Fruit fly (Drosophila melanogaster): ENCODE data around the gene ninaA.

ninaA gene

dm6 chr2L:869497-870040, 7.5 kb upstream of the ninaA start, which contains the start of gene dbe:
dbe (minus strand) TSS chr2L:869857.
- peak; percentile 9 for TF ChIP-seq lilli (GFP tag; optimal IDR thresholded peaks at IDR 0.05)
- TF ChIP-seq CG12744 (GFP tag; optimal IDR thresholded peaks at IDR 0.05): no peak
- TF ChIP-seq CG11093 (GFP tag; IDR thresholded peaks at IDR 0.05): no peak
- TF ChIP-seq CG30403 (GFP tag; optimal IDR thresholded peaks at IDR 0.05): peak; percentile 22
- TF ChIP-seq Dll (GFP tag; IDR thresholded peaks at IDR 0.05; ENCODE audit: partially characterized antibody): 0 out of 4 replicates have a peak, but pooled peaks have one; percentile 27
- no peak for TF ChIP-seq CG12071 (GFP tag; optimal IDR thresholded peaks at IDR 0.05)
- TF ChIP-seq CG12659 (GFP tag; optimal IDR thresholded peaks at IDR 0.05): peak; percentile 22
- TF ChIP-seq Fer3 (tag; optimal IDR thresholded peaks at IDR 0.05): peak; percentile 10
- peak; percentile 75 for TF ChIP-seq Med (GFP tag)
- TF ChIP-seq CG4707 (GFP tag; optimal IDR thresholded peaks at IDR 0.05): no peak
- peak; percentile 37 for TF ChIP-seq grau (tag; optimal IDR thresholded peaks at IDR 0.05)
- TF ChIP-seq trem (tag; optimal IDR thresholded peaks at IDR 0.05): peak; percentile 8
- TF ChIP-seq cato (GFP tag; optimal IDR thresholded peaks at IDR 0.05; ENCODE audit: borderline replicate concordance): no peak
- TF ChIP-seq CG9817 (tag; optimal IDR thresholded peaks at IDR 0.05): peak; percentile 26
- peak; percentile 37 for TF ChIP-seq pzg (GFP tag; optimal IDR thresholded peaks at IDR 0.05)
- peak; percentile 57 for TF ChIP-seq row (GFP tag; IDR thresholded peaks at IDR 0.05)
- TF ChIP-seq CG34422 (GFP tag; IDR thresholded peaks at IDR 0.05): 0 out of 3 replicates have a peak, but pooled peaks have one; percentile 30
- no peak for TF ChIP-seq prd (optimal IDR thresholded peaks at IDR 0.05)
- 0 out of 3 replicates have a peak, but pooled peaks have one; percentile 23 for TF ChIP-seq prd (GFP tag; IDR thresholded peaks at IDR 0.05)
- TF ChIP-seq NK7.1 (GFP tag; optimal IDR thresholded peaks at IDR 0.05): no peak
- peak; percentile 13 for TF ChIP-seq HmgZ (tag; optimal IDR thresholded peaks at IDR 0.05)
- peak in 1 of 3 experiments; percentile 3 for TF ChIP-seq lola (GFP tag; optimal IDR thresholded peaks at IDR 0.05)
- peak; percentile 9 for TF ChIP-seq BEAF-32 (GFP tag; optimal IDR thresholded peaks at IDR 0.05)
- TF ChIP-seq tin (GFP tag; optimal IDR thresholded peaks at IDR 0.05): no peak
- TF ChIP-seq CG2120 (GFP tag; optimal IDR thresholded peaks at IDR 0.05): peak; percentile 22
- TF ChIP-seq CG13424 (tag; optimal IDR thresholded peaks at IDR 0.05): peak; percentile 48
- TF ChIP-seq phol (tag; optimal IDR thresholded peaks at IDR 0.05): peak; percentile 8
- peak; percentile 16 for TF ChIP-seq CG2712 (tag; optimal IDR thresholded peaks at IDR 0.05)
- peak; percentile 33 for TF ChIP-seq CG3847 (GFP tag; IDR thresholded peaks at IDR 0.05)
- TF ChIP-seq CG9932 (GFP tag; IDR thresholded peaks at IDR 0.05): peak; percentile 58
- TF ChIP-seq dmrt99B (tag; optimal IDR thresholded peaks at IDR 0.05): peak; percentile 20
- peak; percentile 46 for TF ChIP-seq sug (tag; optimal IDR thresholded peaks at IDR 0.05)
- no peak for TF ChIP-seq ase (GFP tag; IDR thresholded peaks at IDR 0.05)
- peak; percentile 15 for TF ChIP-seq CG18262 (tag; optimal IDR thresholded peaks at IDR 0.05)
- peak; percentile 53; the same call in 1 of the 3 replicates for TF ChIP-seq CG6791 (GFP tag; IDR thresholded peaks at IDR 0.05; ENCODE audit: partially characterized antibody)
- peak; percentile 6 for TF ChIP-seq CG15514 (GFP tag; optimal IDR thresholded peaks at IDR 0.05)
- TF ChIP-seq tap (tag; optimal IDR thresholded peaks at IDR 0.05): peak; percentile 13
- TF ChIP-seq gem (tag; optimal IDR thresholded peaks at IDR 0.05): peak; percentile 44
- peak; percentile 8 for TF ChIP-seq Hr3 (GFP tag; optimal IDR thresholded peaks at IDR 0.05)
- TF ChIP-seq Xbp1 (GFP tag; optimal IDR thresholded peaks at IDR 0.05): peak; percentile 37
- TF ChIP-seq Mad (GFP tag; optimal IDR thresholded peaks at IDR 0.05): peak; percentile 3
- peak; percentile 36 for TF ChIP-seq ind (GFP tag; optimal IDR thresholded peaks at IDR 0.05)
- TF ChIP-seq Opbp (GFP tag; IDR thresholded peaks at IDR 0.05; ENCODE audit: partially characterized antibody): peak; percentile 42; the same call in 1 of the 3 replicates
- TF ChIP-seq Rfx (GFP tag; IDR thresholded peaks at IDR 0.05): peak; percentile 45
- peak; percentile 41 for TF ChIP-seq CG12391 (tag; optimal IDR thresholded peaks at IDR 0.05)
- TF ChIP-seq dpn (GFP tag; optimal IDR thresholded peaks at IDR 0.05): peak in 1 of 2 experiments; percentile 31
- no peak for TF ChIP-seq CG1602 (GFP tag; optimal IDR thresholded peaks at IDR 0.05)
- TF ChIP-seq CG2129 (GFP tag; IDR thresholded peaks at IDR 0.05; ENCODE audit: partially characterized antibody): no peak
- no peak for TF ChIP-seq CG10543 (GFP tag; optimal IDR thresholded peaks at IDR 0.05)

Data from whole organism, embryonic.